Fruit fly (Drosophila melanogaster) whole organism, embryonic: ENCODE data around the gene RpS17.
A peak's percentile ranks its signal among the peaks of the same experiment; 100 is the strongest.

ENCODE experiments used
- Ada2b ChIP-seq: fragments of 200-800 bp; sonication (Bioruptor generic); IDR thresholded peaks from 2 replicates; pipeline ENCODE4 v1.3.6; 2022; ENCODE audit warnings: missing biosample characterization, missing genetic modification characterization
- B-H1 ChIP-seq: fragments of 200-800 bp; sonication (Bioruptor generic); IDR thresholded peaks from 3 replicates; pipeline ENCODE4 v1.3.6; 2022; ENCODE audit warnings: missing biosample characterization, missing genetic modification characterization
- CG10267 ChIP-seq: fragments of 200-800 bp; sonication (Bioruptor generic); optimal IDR thresholded peaks from 2 replicates; lab custom pipeline; 2018; ENCODE audit warnings: missing biosample characterization, mild to moderate bottlenecking, missing genetic modification characterization, moderate library complexity
- CG10321 ChIP-seq: fragments of 200-800 bp; sonication (Bioruptor generic); IDR thresholded peaks from 2 replicates; pipeline ENCODE4 v1.3.6; 2022; ENCODE audit warnings: missing biosample characterization, missing genetic modification characterization
- CG11398 ChIP-seq: fragments of 200-800 bp; sonication (Bioruptor generic); optimal IDR thresholded peaks from 2 replicates; lab custom pipeline; 2016; ENCODE audit warnings: missing biosample characterization, missing genetic modification characterization
- CG11560 ChIP-seq: fragments of 200-800 bp; sonication (Bioruptor generic); IDR thresholded peaks from 3 replicates; pipeline ENCODE4 v1.3.6; 2022; ENCODE audit warnings: missing biosample characterization, missing genetic modification characterization
- CG13123 ChIP-seq: fragments of 200-800 bp; sonication (Bioruptor generic); optimal IDR thresholded peaks from 2 replicates; lab custom pipeline; 2016; ENCODE audit warnings: missing biosample characterization, missing genetic modification characterization
- CG18764 ChIP-seq: fragments of 200-800 bp; sonication (Bioruptor generic); optimal IDR thresholded peaks from 3 replicates; lab custom pipeline; 2016; ENCODE audit warnings: missing biosample characterization, missing genetic modification characterization
- CG2712 ChIP-seq: fragments of 200-800 bp; optimal IDR thresholded peaks from 3 replicates; lab custom pipeline; 2019; ENCODE audit warnings: missing biosample characterization, mild to moderate bottlenecking, missing genetic modification characterization, moderate library complexity
- CG3281 ChIP-seq: fragments of 200-800 bp; sonication (Bioruptor generic); optimal IDR thresholded peaks from 3 replicates; lab custom pipeline; 2017; ENCODE audit warnings: missing biosample characterization, mild to moderate bottlenecking, missing genetic modification characterization
- CG4360 ChIP-seq: fragments of 200-800 bp; sonication (Bioruptor generic); IDR thresholded peaks from 2 replicates; pipeline ENCODE4 v1.3.6; 2022; ENCODE audit warnings: missing biosample characterization, missing genetic modification characterization
- CG6683 ChIP-seq: fragments of 200-800 bp; sonication (Bioruptor generic); optimal IDR thresholded peaks from 2 replicates; lab custom pipeline; 2017; ENCODE audit warnings: missing biosample characterization, mild to moderate bottlenecking, missing genetic modification characterization, missing genetic modification reagents
- CG7786 ChIP-seq: fragments of 200-800 bp; sonication (Bioruptor generic); optimal IDR thresholded peaks from 2 replicates; lab custom pipeline; 2016; ENCODE audit warnings: missing biosample characterization, missing genetic modification characterization
- CG8478 ChIP-seq: fragments of >200 bp; optimal IDR thresholded peaks from 2 replicates; lab custom pipeline; 2018
- D ChIP-seq, 2 experiments: fragments of 200-800 bp in 1 of 2; fragments of >200 bp in 1 of 2; sonication (Bioruptor generic) in 1 of 2; optimal IDR thresholded peaks; 2 replicates in 1 of 2; 3 replicates in 1 of 2; lab custom pipeline; 2017; ENCODE audit warnings: mild to moderate bottlenecking in 1 of 2, missing biosample characterization in 1 of 2, missing genetic modification characterization in 1 of 2, missing genetic modification reagents in 1 of 2
- Doc2 ChIP-seq: fragments of 200-800 bp; sonication (Bioruptor generic); IDR thresholded peaks from 2 replicates; pipeline ENCODE4 v1.3.6; 2022; ENCODE audit warnings: missing biosample characterization, missing genetic modification characterization
- ERR ChIP-seq: fragments of 200-800 bp; sonication (Bioruptor generic); optimal IDR thresholded peaks from 2 replicates; lab custom pipeline; 2016; ENCODE audit warnings: missing biosample characterization, missing genetic modification characterization
- Elba2 ChIP-seq: fragments of 200-800 bp; sonication (Bioruptor generic); optimal IDR thresholded peaks from 3 replicates; lab custom pipeline; 2016; ENCODE audit warnings: missing biosample characterization, missing genetic modification characterization
- Fer3 ChIP-seq: fragments of 200-800 bp; sonication (Bioruptor generic); optimal IDR thresholded peaks from 2 replicates; lab custom pipeline; 2018; ENCODE audit warnings: missing biosample characterization, mild to moderate bottlenecking, missing genetic modification characterization, moderate library complexity
- HLH3B ChIP-seq: fragments of 200-800 bp; sonication (Bioruptor generic); IDR thresholded peaks from 2 replicates; pipeline ENCODE4 v1.3.6; 2022; ENCODE audit warnings: missing biosample characterization, missing genetic modification characterization
- Hmr ChIP-seq: fragments of 200-800 bp; sonication (Bioruptor generic); optimal IDR thresholded peaks from 3 replicates; lab custom pipeline; 2017; ENCODE audit warnings: mild to moderate bottlenecking, missing biosample characterization, missing genetic modification reagents, missing genetic modification characterization
- Hr39 ChIP-seq: fragments of >200 bp; optimal IDR thresholded peaks from 2 replicates; lab custom pipeline; 2017
- Hr78 ChIP-seq, 2 experiments: fragments of 200-800 bp in 1 of 2; fragments of >200 bp in 1 of 2; sonication (Bioruptor generic) in 1 of 2; optimal IDR thresholded peaks; 2 replicates each; lab custom pipeline; 2017 to 2019; ENCODE audit warnings: missing biosample characterization in 2 of 2, missing genetic modification characterization in 2 of 2, mild to moderate bottlenecking in 1 of 2, moderate library complexity in 1 of 2
- Lhr ChIP-seq: fragments of 200-800 bp; sonication (Bioruptor generic); optimal IDR thresholded peaks from 3 replicates; lab custom pipeline; 2017; ENCODE audit warnings: mild to moderate bottlenecking, missing biosample characterization, missing genetic modification reagents, missing genetic modification characterization
- Neu2 ChIP-seq: fragments of 200-800 bp; sonication (Bioruptor generic); optimal IDR thresholded peaks from 3 replicates; lab custom pipeline; 2016; ENCODE audit warnings: missing biosample characterization, missing genetic modification characterization, borderline replicate concordance
- Nf-YB ChIP-seq: fragments of 200-800 bp; sonication (Bioruptor generic); optimal IDR thresholded peaks from 3 replicates; lab custom pipeline; 2019; ENCODE audit warnings: missing biosample characterization, mild to moderate bottlenecking, missing genetic modification characterization, moderate library complexity
- Poxn ChIP-seq: fragments of 200-800 bp; sonication (Bioruptor generic); IDR thresholded peaks from 2 replicates; pipeline ENCODE4 v1.3.6; 2022; ENCODE audit warnings: missing biosample characterization, missing genetic modification characterization
- Trl ChIP-seq, 3 experiments: fragments of >200 bp in 2 of 3; fragments of 200-800 bp in 1 of 3; sonication (Bioruptor generic) in 1 of 3; optimal IDR thresholded peaks; 2 replicates in 1 of 3; 3 replicates in 2 of 3; lab custom pipeline; 2016 to 2017; ENCODE audit warnings: missing biosample characterization in 1 of 3, missing genetic modification characterization in 1 of 3
- abd-A ChIP-seq: fragments of 200-800 bp; sonication (Bioruptor generic); optimal IDR thresholded peaks from 3 replicates; lab custom pipeline; 2019; ENCODE audit warnings: missing biosample characterization, mild to moderate bottlenecking, missing genetic modification characterization, moderate library complexity
- az2 ChIP-seq: fragments of 200-800 bp; sonication (Bioruptor generic); optimal IDR thresholded peaks from 3 replicates; lab custom pipeline; 2016; ENCODE audit warnings: missing biosample characterization, missing genetic modification characterization
- br ChIP-seq: fragments of >200 bp; optimal IDR thresholded peaks from 2 replicates; lab custom pipeline; 2017
- chinmo ChIP-seq: fragments of 200-800 bp; sonication (Bioruptor generic); IDR thresholded peaks from 4 replicates; pipeline ENCODE4 v1.3.6; 2022; ENCODE audit warnings: missing biosample characterization, missing genetic modification characterization; ENCODE audit not compliant: partially characterized antibody
- da ChIP-seq: fragments of 200-800 bp; sonication (Bioruptor generic); optimal IDR thresholded peaks from 2 replicates; lab custom pipeline; 2016; ENCODE audit warnings: missing biosample characterization, missing genetic modification characterization
- dati ChIP-seq: fragments of 200-800 bp; sonication (Bioruptor generic); IDR thresholded peaks from 2 replicates; pipeline ENCODE4 v1.3.6; 2022; ENCODE audit warnings: missing biosample characterization, missing genetic modification characterization
- dmrt99B ChIP-seq: fragments of 200-800 bp; sonication (Bioruptor generic); optimal IDR thresholded peaks from 2 replicates; lab custom pipeline; 2018; ENCODE audit warnings: missing biosample characterization, mild to moderate bottlenecking, missing genetic modification characterization, moderate library complexity
- en ChIP-seq: fragments of 200-800 bp; sonication (Bioruptor generic); optimal IDR thresholded peaks from 2 replicates; lab custom pipeline; 2016; ENCODE audit warnings: missing biosample characterization, missing genetic modification characterization
- eve ChIP-seq, 2 experiments: fragments of >200 bp; optimal IDR thresholded peaks; 2 replicates each; lab custom pipeline; 2017; ENCODE audit warnings: missing biosample characterization in 2 of 2, missing genetic modification characterization in 2 of 2
- exex ChIP-seq: fragments of 200-800 bp; sonication (Bioruptor generic); optimal IDR thresholded peaks from 4 replicates; lab custom pipeline; 2018; ENCODE audit warnings: missing biosample characterization, mild to moderate bottlenecking, missing genetic modification characterization, moderate library complexity
- fd64A ChIP-seq: fragments of 200-800 bp; sonication (Bioruptor generic); optimal IDR thresholded peaks from 3 replicates; lab custom pipeline; 2018; ENCODE audit warnings: missing biosample characterization, mild to moderate bottlenecking, missing genetic modification characterization
- fru ChIP-seq: fragments of >200 bp; optimal IDR thresholded peaks from 2 replicates; lab custom pipeline; 2017
- kah ChIP-seq: fragments of 200-800 bp; sonication (Bioruptor generic); optimal IDR thresholded peaks from 2 replicates; lab custom pipeline; 2018; ENCODE audit warnings: missing biosample characterization, mild to moderate bottlenecking, missing genetic modification characterization
- ken ChIP-seq: fragments of 200-800 bp; sonication (Bioruptor generic); IDR thresholded peaks from 3 replicates; pipeline ENCODE4 v1.3.6; 2022; ENCODE audit warnings: missing biosample characterization, missing genetic modification characterization
- klu ChIP-seq: fragments of 200-800 bp; sonication (Bioruptor generic); IDR thresholded peaks from 2 replicates; pipeline ENCODE4 v1.3.6; 2022; ENCODE audit warnings: missing biosample characterization, missing genetic modification characterization
- lola ChIP-seq, 3 experiments: fragments of >200 bp in 2 of 3; fragments of 200-800 bp in 1 of 3; sonication (Bioruptor generic) in 1 of 3; optimal IDR thresholded peaks; 2 replicates each; lab custom pipeline; 2017 to 2019; ENCODE audit warnings: missing biosample characterization in 3 of 3, missing genetic modification characterization in 3 of 3, mild to moderate bottlenecking in 1 of 3, moderate library complexity in 1 of 3
- luna ChIP-seq: fragments of 200-800 bp; sonication (Bioruptor generic); optimal IDR thresholded peaks from 2 replicates; lab custom pipeline; 2016; ENCODE audit warnings: missing biosample characterization, missing genetic modification characterization
- mam ChIP-seq: fragments of 200-800 bp; sonication (Bioruptor generic); optimal IDR thresholded peaks from 3 replicates; lab custom pipeline; 2016; ENCODE audit warnings: missing biosample characterization, missing genetic modification characterization
- mirr ChIP-seq: fragments of 200-800 bp; sonication (Bioruptor generic); optimal IDR thresholded peaks from 3 replicates; lab custom pipeline; 2018; ENCODE audit warnings: missing biosample characterization, mild to moderate bottlenecking, missing genetic modification characterization
- nerfin-1 ChIP-seq: fragments of 200-800 bp; sonication (Bioruptor generic); optimal IDR thresholded peaks from 3 replicates; lab custom pipeline; 2019; ENCODE audit warnings: missing biosample characterization, mild to moderate bottlenecking, missing genetic modification characterization, moderate library complexity
- salm ChIP-seq: fragments of 200-800 bp; sonication (Bioruptor generic); optimal IDR thresholded peaks from 2 replicates; lab custom pipeline; 2018; ENCODE audit warnings: missing biosample characterization, mild to moderate bottlenecking, missing genetic modification characterization
- sna ChIP-seq: fragments of 200-800 bp; sonication (Bioruptor generic); IDR thresholded peaks from 2 replicates; pipeline ENCODE4 v1.3.6; 2022; ENCODE audit warnings: missing biosample characterization, missing genetic modification characterization; ENCODE audit not compliant: partially characterized antibody

The RpS17 gene

DNA sequence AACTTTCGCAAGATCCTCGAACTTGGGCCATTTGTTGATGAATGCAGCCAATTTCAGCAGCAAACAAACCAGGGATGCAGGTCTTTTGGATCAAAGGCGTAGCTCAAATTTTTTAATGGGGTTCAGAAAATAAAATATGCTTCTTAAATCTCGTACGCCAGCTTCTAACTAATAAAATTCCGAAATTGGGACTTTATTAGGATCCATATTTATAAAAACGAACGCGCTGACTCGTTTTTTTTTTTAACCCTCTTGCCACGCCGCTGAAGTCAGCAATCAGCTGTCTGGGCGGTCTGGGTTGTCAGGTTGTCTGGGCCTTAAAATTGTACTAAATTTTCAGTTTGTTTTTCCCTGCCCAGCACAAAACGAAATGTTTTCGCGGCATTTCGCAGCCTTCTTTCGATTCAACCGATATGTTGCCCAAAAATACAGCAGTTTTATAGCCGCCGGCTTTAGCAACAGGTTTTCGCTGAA lies 28.0 kb upstream of the RpS17 start, which contains the start of gene CG3437 (continued):
- TF ChIP-seq CG10267 (tag; lab: Kevin White, UChicago) = peak; percentile 94
- no peak for TF ChIP-seq br (lab: Kevin White, UChicago)
- no peak for TF ChIP-seq eve (GFP tag; optimal IDR thresholded peaks at IDR 0.05; lab: Kevin White, UChicago)
- no peak for TF ChIP-seq D (optimal IDR thresholded peaks at IDR 0.05; lab: Kevin White, UChicago)
- TF ChIP-seq D (GFP tag; optimal IDR thresholded peaks at IDR 0.05; lab: Kevin White, UChicago) = peak; percentile 98
- TF ChIP-seq Hr39 (lab: Kevin White, UChicago) = no peak
- TF ChIP-seq CG6683 (GFP tag; lab: Kevin White, UChicago) = peak; percentile 97
- TF ChIP-seq salm (tag; lab: Kevin White, UChicago) = peak; percentile 97
- peak; percentile 87 for TF ChIP-seq abd-A
- TF ChIP-seq en (GFP tag; lab: Kevin White, UChicago) = peak; percentile 98
- TF ChIP-seq dati (GFP tag; lab: Robert Waterston, UW) = peak; percentile 99
- peak; percentile 99 for TF ChIP-seq ken (GFP tag; lab: Robert Waterston, UW)
- peak; percentile 95 for TF ChIP-seq da
- TF ChIP-seq CG3281 (GFP tag; lab: Kevin White, UChicago) = peak; percentile 99
- TF ChIP-seq CG4360 (GFP tag; lab: Robert Waterston, UW) = peak; percentile 91
- TF ChIP-seq Poxn (GFP tag; lab: Robert Waterston, UW) = peak; percentile 96
- TF ChIP-seq Hr78 (GFP tag; optimal IDR thresholded peaks at IDR 0.05; lab: Kevin White, UChicago) = peak in 1 of 2 experiments; percentile 86
- TF ChIP-seq Elba2 (GFP tag; lab: Kevin White, UChicago) = peak; percentile 53
- peak; percentile 97 for TF ChIP-seq CG11398 (GFP tag; lab: Kevin White, UChicago)
- peak; percentile 97 for TF ChIP-seq kah (GFP tag; lab: Kevin White, UChicago)
- TF ChIP-seq mirr = peak; percentile 99
- peak; percentile 99 for TF ChIP-seq az2 (GFP tag; lab: Kevin White, UChicago)
- TF ChIP-seq lola (GFP tag; optimal IDR thresholded peaks at IDR 0.05; lab: Kevin White, UChicago) = peak in 1 of 3 experiments; percentile 97
- peak; percentile 99 for TF ChIP-seq Ada2b
- peak; percentile 98 for TF ChIP-seq klu (GFP tag; lab: Robert Waterston, UW)
- TF ChIP-seq chinmo (GFP tag; lab: Robert Waterston, UW) = 0 out of 4 replicates have a peak, but pooled peaks have one; percentile 57
- TF ChIP-seq CG10321 = peak; percentile 87
- TF ChIP-seq Neu2 (GFP tag; lab: Kevin White, UChicago) = peak; percentile 95
- no peak; the same call in 1 of the 2 replicates for TF ChIP-seq sna
- peak; percentile 99 for TF ChIP-seq HLH3B (GFP tag; lab: Robert Waterston, UW)
- peak; percentile 93 for TF ChIP-seq exex (tag; lab: Kevin White, UChicago)
- TF ChIP-seq ERR = peak; percentile 97
- TF ChIP-seq CG7786 = peak; percentile 99
- peak; percentile 97 for TF ChIP-seq CG18764
- TF ChIP-seq Trl (optimal IDR thresholded peaks at IDR 0.05; lab: Kevin White, UChicago) = no peak
- TF ChIP-seq Trl (GFP tag; optimal IDR thresholded peaks at IDR 0.05; lab: Kevin White, UChicago) = peak; percentile 99
- peak; percentile 98 for TF ChIP-seq Hmr
- peak; percentile 90 for TF ChIP-seq luna (GFP tag; lab: Kevin White, UChicago)
- TF ChIP-seq CG8478 (lab: Kevin White, UChicago) = no peak
- TF ChIP-seq Lhr (GFP tag; lab: Kevin White, UChicago) = peak; percentile 95
- peak; percentile 87 for TF ChIP-seq Nf-YB
- peak; percentile 98 for TF ChIP-seq Doc2 (GFP tag; lab: Robert Waterston, UW)
- TF ChIP-seq CG13123 = peak; percentile 96
- peak; percentile 98 for TF ChIP-seq nerfin-1 (tag; lab: Kevin White, UChicago)
- TF ChIP-seq fd64A (GFP tag; lab: Kevin White, UChicago) = peak; percentile 98
- TF ChIP-seq B-H1 (GFP tag; lab: Robert Waterston, UW) = peak; percentile 99
- peak; percentile 98 for TF ChIP-seq dmrt99B (tag; lab: Kevin White, UChicago)
- peak; percentile 96 for TF ChIP-seq CG2712 (tag; lab: Kevin White, UChicago)
- peak; percentile 94 for TF ChIP-seq CG11560
- no peak for TF ChIP-seq fru (lab: Kevin White, UChicago)
- peak; percentile 99 for TF ChIP-seq mam
- TF ChIP-seq Fer3 = peak; percentile 99
